Worm (Caenorhabditis elegans): ENCODE measurements around the gene Y5H2A.4.
"Not testable (repeated sequence)": the region's sequence is repeated elsewhere in the genome, so short reads cannot be mapped to it uniquely, and the experiment has no call there.

Gene Y5H2A.4

ce11 chrV:2255191-2255590 is 19.0 kb downstream of the Y5H2A.4 start, which contains the start of gene F41B5.1:
Gene F41B5.1 (plus strand): TSS chrV:2255533.
- not testable (repeated sequence) for TF ChIP-seq mbf-1, lsy-2, zag-1 (tag; optimal IDR thresholded peaks at IDR 0.05)

ce11 chrV:2254553-2255124 is 19.5 kb downstream of the Y5H2A.4 start, which contains the start of gene str-253:
Gene str-253 (minus strand): TSS chrV:2254603.
- TF ChIP-seq aly-2 (tag; optimal IDR thresholded peaks at IDR 0.05) = no peak

ce11 chrV:2251774-2252173 is 22.4 kb downstream of the Y5H2A.4 start:
- peak; percentile 11 for TF ChIP-seq fos-1 (tag; optimal IDR thresholded peaks at IDR 0.05)
- TF ChIP-seq nhr-12 (tag; optimal IDR thresholded peaks at IDR 0.05) = no peak
- no peak for TF ChIP-seq mab-5 (tag; optimal IDR thresholded peaks at IDR 0.05)
- no peak for TF ChIP-seq egl-27 (tag; optimal IDR thresholded peaks at IDR 0.05)
- no peak for TF ChIP-seq elt-3 (tag; optimal IDR thresholded peaks at IDR 0.05)
- no peak for TF ChIP-seq mbf-1 (tag; optimal IDR thresholded peaks at IDR 0.05)
- no peak for TF ChIP-seq unc-39 (tag; optimal IDR thresholded peaks at IDR 0.05)

ce11 chrV:2250126-2250590 is 24.0 kb downstream of the Y5H2A.4 start, which contains the start of gene cyp-33C7:
Gene cyp-33C7 (plus strand): TSS chrV:2250540.
- TF ChIP-seq ztf-11 (tag; optimal IDR thresholded peaks at IDR 0.05) (no peak), mbf-1 (tag; optimal IDR thresholded peaks at IDR 0.05) (no peak), lin-11 (tag; optimal IDR thresholded peaks at IDR 0.05) (no peak), ZK546.5 (tag; optimal IDR thresholded peaks at IDR 0.05) (no peak), F13H6.1 (tag; optimal IDR thresholded peaks at IDR 0.05) (no peak), C34F6.9 (tag; optimal IDR thresholded peaks at IDR 0.05) (peak; percentile 17), nhr-10 (tag; optimal IDR thresholded peaks at IDR 0.05) (no peak), zag-1 (tag; optimal IDR thresholded peaks at IDR 0.05) (no peak), Y55F3AM.14 (GFP tag; optimal IDR thresholded peaks at IDR 0.05) (no peak), nhr-12 (tag; optimal IDR thresholded peaks at IDR 0.05) (no peak), unc-39 (tag; optimal IDR thresholded peaks at IDR 0.05) (no peak), fos-1 (tag; optimal IDR thresholded peaks at IDR 0.05) (peak; percentile 81), lin-13 (GFP tag; optimal IDR thresholded peaks at IDR 0.05) (no peak), elt-1 (tag; optimal IDR thresholded peaks at IDR 0.05) (no peak), sma-3 (GFP tag; optimal IDR thresholded peaks at IDR 0.05) (no peak), crh-2 (tag; optimal IDR thresholded peaks at IDR 0.05) (peak; percentile 46), elt-3 (tag; optimal IDR thresholded peaks at IDR 0.05) (no peak), gmeb-1 (tag; optimal IDR thresholded peaks at IDR 0.05) (peak; percentile 35), ceh-16 (tag; optimal IDR thresholded peaks at IDR 0.05) (no peak), lin-39 (tag; optimal IDR thresholded peaks at IDR 0.05) (no peak), ama-1 (optimal IDR thresholded peaks at IDR 0.05) (no peak), skn-1 (tag; optimal IDR thresholded peaks at IDR 0.05) (peak; percentile 10), dmd-4 (tag; optimal IDR thresholded peaks at IDR 0.05) (no peak), nhr-11 (tag; optimal IDR thresholded peaks at IDR 0.05) (no peak), sma-9 (GFP tag; optimal IDR thresholded peaks at IDR 0.05) (peak; percentile 64), sma-9 (tag; optimal IDR thresholded peaks at IDR 0.05) (no peak), peb-1 (tag; optimal IDR thresholded peaks at IDR 0.05) (no peak), mab-5 (tag; optimal IDR thresholded peaks at IDR 0.05) (no peak), mdl-1 (tag; optimal IDR thresholded peaks at IDR 0.05) (no peak), nhr-129 (tag; optimal IDR thresholded peaks at IDR 0.05) (peak; percentile 59), nhr-237 (tag; optimal IDR thresholded peaks at IDR 0.05) (no peak), unc-62 (GFP tag; optimal IDR thresholded peaks at IDR 0.05) (no peak), ceh-82 (tag; optimal IDR thresholded peaks at IDR 0.05) (no peak), unc-55 (GFP tag; optimal IDR thresholded peaks at IDR 0.05) (no peak)

ce11 chrV:2249310-2249709 is 24.8 kb downstream of the Y5H2A.4 start, which contains the start of gene cyp-33C6:
Gene cyp-33C6 (minus strand): TSS chrV:2249410.
- no peak for TF ChIP-seq snpc-4 (tag; optimal IDR thresholded peaks at IDR 0.05)
- no peak for TF ChIP-seq Y55F3AM.14 (GFP tag; optimal IDR thresholded peaks at IDR 0.05)
- TF ChIP-seq nhr-21 (tag; optimal IDR thresholded peaks at IDR 0.05) = no peak
- no peak for TF ChIP-seq unc-62 (GFP tag; optimal IDR thresholded peaks at IDR 0.05)

Data from whole organism, L2 larva.